Worm (Caenorhabditis elegans): ENCODE data around the gene aakb-1.

aakb-1 gene

ce11 chrX:13716313-13716712, 39.3 kb upstream of the aakb-1 start (continued):
- no peak for TF ChIP-seq sptf-2 (GFP tag; optimal IDR thresholded peaks at IDR 0.05)
- no peak for TF ChIP-seq ama-1 (optimal IDR thresholded peaks at IDR 0.05)
- peak in 1 of 2 experiments; percentile 59 for TF ChIP-seq ama-1 (GFP tag; optimal IDR thresholded peaks at IDR 0.05)

DNA sequence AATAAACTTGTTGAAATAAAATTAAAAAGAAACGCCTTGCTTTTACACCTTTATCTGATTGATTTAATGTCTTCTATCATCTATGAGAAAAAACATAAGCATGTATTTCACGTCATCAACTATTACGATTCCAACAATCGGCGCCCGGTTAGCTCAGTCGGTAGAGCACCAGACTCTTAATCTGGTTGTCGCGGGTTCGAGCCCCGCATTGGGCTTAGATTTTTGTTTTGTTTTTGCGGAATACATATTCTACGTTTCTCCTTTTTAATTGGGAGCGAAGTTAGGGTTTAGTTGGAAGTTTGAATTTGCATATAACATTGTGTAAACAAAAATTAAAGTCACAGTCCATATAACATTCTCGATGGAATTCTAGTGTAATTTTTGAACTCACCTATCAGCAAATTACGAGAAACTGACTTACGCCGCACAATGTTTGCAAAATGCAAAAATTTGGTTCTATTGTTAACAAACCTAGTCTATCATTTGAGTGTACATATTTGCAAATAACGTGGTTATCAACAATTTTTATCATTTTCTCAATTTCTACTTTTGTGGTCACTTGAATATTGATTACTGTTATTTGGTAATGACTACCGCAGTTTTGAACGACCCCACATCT, 38.4 kb upstream of the aakb-1 start, which contains the start of gene shc-3:
shc-3 (plus strand) TSS at position 484 of the 619 bp plus-strand sequence.
- TF ChIP-seq rpc-1 (optimal IDR thresholded peaks at IDR 0.05), result peak; percentile 74
- peak; percentile 86 for TF ChIP-seq rpc-1 (tag; optimal IDR thresholded peaks at IDR 0.05)
- TF ChIP-seq die-1 (tag; optimal IDR thresholded peaks at IDR 0.05), result peak; percentile 41
- peak; percentile 69 for TF ChIP-seq B0261.1 (tag; optimal IDR thresholded peaks at IDR 0.05)
- no peak for TF ChIP-seq aptf-3 (GFP tag; IDR thresholded peaks at IDR 0.05)
- peak; percentile 16 for TF ChIP-seq ztf-18 (tag; optimal IDR thresholded peaks at IDR 0.05)
- TF ChIP-seq nhr-80 (tag; optimal IDR thresholded peaks at IDR 0.05), result peak; percentile 4
- no peak for TF ChIP-seq B0336.3 (GFP tag; IDR thresholded peaks at IDR 0.05)
- TF ChIP-seq tbp1 (GFP tag; optimal IDR thresholded peaks at IDR 0.05), result peak; percentile 92
- TF ChIP-seq ztf-25 (GFP tag; IDR thresholded peaks at IDR 0.05), result 0 out of 2 replicates have a peak, but pooled peaks have one; percentile 31
- peak; percentile 54 for TF ChIP-seq D2030.7 (GFP tag; IDR thresholded peaks at IDR 0.05)
- TF ChIP-seq snpc-4 (GFP tag; optimal IDR thresholded peaks at IDR 0.05), result no peak
- TF ChIP-seq snpc-4 (tag; optimal IDR thresholded peaks at IDR 0.05), result peak in 1 of 4 experiments; percentile 66
- 0 out of 2 replicates have a peak, but pooled peaks have one; percentile 9 for TF ChIP-seq pbrm-1 (GFP tag; IDR thresholded peaks at IDR 0.05)
- peak; percentile 73 for TF ChIP-seq lin-26 (GFP tag; IDR thresholded peaks at IDR 0.05)
- peak; percentile 33 for TF ChIP-seq ZK185.1 (tag; optimal IDR thresholded peaks at IDR 0.05; ENCODE audit: poor library complexity, severe bottlenecking)
- peak; percentile 49 for TF ChIP-seq snpc-3.4 (tag; optimal IDR thresholded peaks at IDR 0.05)
- no peak for TF ChIP-seq B0035.1 (tag; optimal IDR thresholded peaks at IDR 0.05)

ce11 chrX:13722821-13723220, 32.7 kb upstream of the aakb-1 start, which contains the start of gene poml-1:
TSS of gene poml-1 (minus strand) at chrX:13722921.
- no peak for TF ChIP-seq sdz-38 (tag; optimal IDR thresholded peaks at IDR 0.05)
- no peak for TF ChIP-seq Y53F4B.3 (GFP tag; IDR thresholded peaks at IDR 0.05)
- TF ChIP-seq snpc-4 (GFP tag; optimal IDR thresholded peaks at IDR 0.05), result no peak
- no peak for TF ChIP-seq snpc-4 (tag; optimal IDR thresholded peaks at IDR 0.05)
- no peak for TF ChIP-seq ets-4 (GFP tag; optimal IDR thresholded peaks at IDR 0.05)

DNA sequence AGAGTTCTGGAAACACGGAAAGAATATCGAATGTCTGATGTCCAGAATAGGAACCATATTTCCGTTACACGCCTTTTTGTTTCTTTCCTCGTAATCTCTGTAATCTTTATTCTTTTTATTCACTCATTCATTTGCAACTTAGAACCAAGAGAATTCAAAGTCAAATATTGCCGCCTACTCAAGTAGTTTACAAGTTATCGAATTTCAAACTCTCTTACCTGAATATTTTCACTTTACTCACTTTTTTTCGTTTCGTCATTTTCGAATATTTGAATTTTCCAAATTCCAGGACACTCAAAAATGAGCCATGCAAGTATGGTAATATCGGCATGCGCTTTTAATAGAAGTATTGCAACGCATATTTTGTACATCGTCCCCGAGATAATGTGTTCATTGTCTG, 31.2 kb upstream of the aakb-1 start, which contains the start of gene K11E4.6:
K11E4.6 (plus strand) TSS at position 301 of the 400 bp plus-strand sequence.
- TF ChIP-seq aptf-3 (GFP tag; IDR thresholded peaks at IDR 0.05) (no peak), mel-28 (tag; optimal IDR thresholded peaks at IDR 0.05; ENCODE audit: borderline replicate concordance) (no peak), fkh-3 (tag; optimal IDR thresholded peaks at IDR 0.05) (no peak), rcor-1 (GFP tag; IDR thresholded peaks at IDR 0.05) (no peak), ztf-6 (GFP tag; IDR thresholded peaks at IDR 0.05) (no peak), tbx-9 (tag; optimal IDR thresholded peaks at IDR 0.05; ENCODE audit: borderline replicate concordance) (no peak), nfya-1 (tag; optimal IDR thresholded peaks at IDR 0.05; ENCODE audit: borderline replicate concordance, insufficient read depth) (no peak), zim-3 (tag; optimal IDR thresholded peaks at IDR 0.05) (no peak), bed-2 (GFP tag; IDR thresholded peaks at IDR 0.05) (no peak)

DNA sequence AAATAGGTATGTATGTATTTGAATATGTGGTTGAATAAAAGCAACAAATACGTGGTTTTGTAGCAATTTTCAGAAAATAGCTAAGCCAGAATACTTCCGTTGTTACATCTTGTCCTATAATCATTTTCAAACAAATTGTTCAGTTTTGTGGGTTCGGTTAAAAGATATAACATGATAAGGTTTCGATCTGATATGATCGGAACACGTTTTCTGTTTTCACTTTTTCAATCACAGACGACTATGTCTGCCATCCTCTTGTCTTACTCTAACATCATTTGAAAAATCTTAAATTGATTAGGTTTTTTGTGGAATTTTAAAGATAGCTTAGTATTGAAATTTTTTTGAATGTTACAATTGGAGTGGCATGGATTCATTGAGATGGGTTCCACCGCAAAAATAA, 29.3 kb upstream of the aakb-1 start:
- TF ChIP-seq nhr-120 (GFP tag; IDR thresholded peaks at IDR 0.05) (no peak), F39B2.1 (GFP tag; IDR thresholded peaks at IDR 0.05) (no peak), gei-17 (GFP tag; optimal IDR thresholded peaks at IDR 0.05) (no peak), ekl-4 (GFP tag; IDR thresholded peaks at IDR 0.05) (no peak), F55B11.4 (tag; optimal IDR thresholded peaks at IDR 0.05; ENCODE audit: borderline replicate concordance, insufficient read depth) (no peak), ets-4 (GFP tag; optimal IDR thresholded peaks at IDR 0.05) (no peak), sea-2 (GFP tag; IDR thresholded peaks at IDR 0.05) (no peak), F10E7.11 (tag; optimal IDR thresholded peaks at IDR 0.05) (no peak), let-607 (tag; optimal IDR thresholded peaks at IDR 0.05) (no peak), madf-10 (tag; optimal IDR thresholded peaks at IDR 0.05) (no peak)
